Fruit fly (Drosophila melanogaster) ovary, adult (tissue): ENCODE results near the gene rn.

Source experiments
- CG17801 ChIP-seq: fragments of 200-800 bp; optimal IDR thresholded peaks from 2 replicates; lab custom pipeline; 2019; ENCODE audit warnings: missing biosample characterization, mild to moderate bottlenecking, missing genetic modification characterization, moderate library complexity; ENCODE audit not compliant: partially characterized antibody

The rn gene

dm6 chr3R:7282244-7282890, 27.1 kb downstream of the rn start:
- TF ChIP-seq CG17801 (GFP tag; lab: Kevin White, UChicago) = no peak

dm6 chr3R:7276782-7277181, 32.6 kb downstream of the rn start:
- no peak for TF ChIP-seq CG17801 (GFP tag; lab: Kevin White, UChicago)

dm6 chr3R:7274973-7275525, 34.4 kb downstream of the rn start:
- TF ChIP-seq CG17801 (GFP tag; lab: Kevin White, UChicago) = no peak

- no peak for TF ChIP-seq CG17801 (GFP tag; lab: Kevin White, UChicago)
Measured at dm6 chr3R:7265567-7266208, 43.7 kb downstream of the rn start, which contains the start of the genes Gld and Syt4. Gene Gld, minus strand, starts transcription at chr3R:7265703. Gene Syt4, plus strand, starts transcription at chr3R:7266065.

dm6 chr3R:7259554-7259953, 49.9 kb downstream of the rn start:
- TF ChIP-seq CG17801 (GFP tag; lab: Kevin White, UChicago) = no peak

dm6 chr3R:7251857-7252256, 57.6 kb downstream of the rn start, which contains the start of gene Obp84a:
Gene Obp84a, minus strand, starts transcription at chr3R:7251957.
- no peak for TF ChIP-seq CG17801 (GFP tag; lab: Kevin White, UChicago)

dm6 chr3R:7249460-7249859, 60.0 kb downstream of the rn start, which contains the start of the genes CG1227 and Dtwd2:
Gene CG1227, minus strand, starts transcription at chr3R:7249738.
Gene Dtwd2, plus strand, starts transcription at chr3R:7249795.
- TF ChIP-seq CG17801 (GFP tag; lab: Kevin White, UChicago) = peak; percentile 98

dm6 chr3R:7246889-7247288, 62.5 kb downstream of the rn start, which contains the start of the genes Noc3 and CG10053:
Gene Noc3, minus strand, starts transcription at chr3R:7246969.
Gene CG10053, plus strand, starts transcription at chr3R:7247090.
- TF ChIP-seq CG17801 (GFP tag; lab: Kevin White, UChicago) = no peak

- no peak for TF ChIP-seq CG17801 (GFP tag; lab: Kevin White, UChicago)
Measured at dm6 chr3R:7241460-7241859, 68.0 kb downstream of the rn start, which contains the start of gene CG14607. Gene CG14607, plus strand, starts transcription at chr3R:7241760.

dm6 chr3R:7223972-7224464, 85.4 kb downstream of the rn start, which contains the start of gene thw:
Gene thw, plus strand, starts transcription at chr3R:7224414.
- no peak for TF ChIP-seq CG17801 (GFP tag; lab: Kevin White, UChicago)
